Worm (Caenorhabditis elegans): ENCODE measurements around the gene F08D12.7.

Gene F08D12.7

ce11 chrII:2730647-2731046, 38.3 kb downstream of the F08D12.7 start:
- TF ChIP-seq dox-1 (GFP tag; IDR thresholded peaks at IDR 0.05), result no peak
- TF ChIP-seq lin-54 (GFP tag; optimal IDR thresholded peaks at IDR 0.05), result no peak
- TF ChIP-seq B0035.1 (tag; optimal IDR thresholded peaks at IDR 0.05), result no peak

ce11 chrII:2726774-2727173, 42.1 kb downstream of the F08D12.7 start:
- no peak for TF ChIP-seq hmg-1.2 (GFP tag; IDR thresholded peaks at IDR 0.05)
- TF ChIP-seq ceh-58 (GFP tag; IDR thresholded peaks at IDR 0.05), result no peak
- TF ChIP-seq Y95B8A.8 (GFP tag; IDR thresholded peaks at IDR 0.05), result no peak
- TF ChIP-seq lin-26 (GFP tag; IDR thresholded peaks at IDR 0.05), result no peak
- no peak for TF ChIP-seq ccch-3 (GFP tag; optimal IDR thresholded peaks at IDR 0.05)
- no peak for TF ChIP-seq ekl-4 (GFP tag; IDR thresholded peaks at IDR 0.05)
- no peak for TF ChIP-seq pha-4 (tag; optimal IDR thresholded peaks at IDR 0.05)
- no peak for TF ChIP-seq atf-7 (tag; optimal IDR thresholded peaks at IDR 0.05)
- no peak for TF ChIP-seq Y53F4B.3 (GFP tag; IDR thresholded peaks at IDR 0.05)
- TF ChIP-seq ztf-18 (tag; optimal IDR thresholded peaks at IDR 0.05), result no peak
- TF ChIP-seq zfh-2 (GFP tag; conservative IDR thresholded peaks at IDR 0.05), result no peak
- no peak for TF ChIP-seq madf-6 (GFP tag; IDR thresholded peaks at IDR 0.05)
- no peak for TF ChIP-seq F57C9.4 (tag; optimal IDR thresholded peaks at IDR 0.05)
- no peak for TF ChIP-seq T07F8.4 (tag; optimal IDR thresholded peaks at IDR 0.05)
- no peak for TF ChIP-seq B0035.1 (tag; optimal IDR thresholded peaks at IDR 0.05)

- TF ChIP-seq rec-8 (tag; optimal IDR thresholded peaks at IDR 0.05) (no peak), sea-2 (GFP tag; IDR thresholded peaks at IDR 0.05) (no peak), Y95B8A.8 (GFP tag; IDR thresholded peaks at IDR 0.05) (no peak), ZK185.1 (tag; optimal IDR thresholded peaks at IDR 0.05; ENCODE audit: poor library complexity, severe bottlenecking) (no peak), mel-28 (tag; optimal IDR thresholded peaks at IDR 0.05; ENCODE audit: borderline replicate concordance) (no peak), ceh-58 (GFP tag; IDR thresholded peaks at IDR 0.05) (no peak), tlf-1 (GFP tag; optimal IDR thresholded peaks at IDR 0.05) (no peak), tbp1 (GFP tag; optimal IDR thresholded peaks at IDR 0.05) (no peak), bed-1 (GFP tag; IDR thresholded peaks at IDR 0.05) (no peak), egl-18 (GFP tag; IDR thresholded peaks at IDR 0.05) (no peak), zim-3 (tag; optimal IDR thresholded peaks at IDR 0.05) (no peak), lin-40 (tag; optimal IDR thresholded peaks at IDR 0.05) (no peak), ets-4 (GFP tag; optimal IDR thresholded peaks at IDR 0.05) (no peak), hmg-1.2 (GFP tag; IDR thresholded peaks at IDR 0.05) (no peak), nhr-27 (tag; optimal IDR thresholded peaks at IDR 0.05) (no peak), nhr-120 (GFP tag; IDR thresholded peaks at IDR 0.05) (no peak), B0035.1 (tag; optimal IDR thresholded peaks at IDR 0.05) (no peak), sdz-38 (tag; optimal IDR thresholded peaks at IDR 0.05) (no peak), nfya-2 (GFP tag; IDR thresholded peaks at IDR 0.05) (no peak)
These were observed 43.4 kb downstream of the F08D12.7 start, which contains the start of the genes T05A8.11 and nep-2 for ce11 chrII:2725561-2725960. T05A8.11 (minus strand) TSS chrII:2725661. nep-2 (minus strand) TSS chrII:2725752.

ce11 chrII:2721992-2722391, 46.9 kb downstream of the F08D12.7 start:
- TF ChIP-seq ztf-6 (GFP tag; IDR thresholded peaks at IDR 0.05), result no peak
- TF ChIP-seq tbp1 (GFP tag; optimal IDR thresholded peaks at IDR 0.05), result peak; percentile 63
- TF ChIP-seq rpc-1 (optimal IDR thresholded peaks at IDR 0.05), result no peak
- peak; percentile 32 for TF ChIP-seq rpc-1 (tag; optimal IDR thresholded peaks at IDR 0.05)
- TF ChIP-seq K11D2.4 (GFP tag; IDR thresholded peaks at IDR 0.05), result no peak
- TF ChIP-seq hmg-20 (GFP tag; IDR thresholded peaks at IDR 0.05), result no peak
- TF ChIP-seq snpc-4 (GFP tag; optimal IDR thresholded peaks at IDR 0.05), result no peak
- TF ChIP-seq snpc-4 (tag; optimal IDR thresholded peaks at IDR 0.05), result no peak
- no peak for TF ChIP-seq ztf-18 (tag; optimal IDR thresholded peaks at IDR 0.05)
- peak; percentile 52 for TF ChIP-seq zfh-2 (GFP tag; conservative IDR thresholded peaks at IDR 0.05)
- TF ChIP-seq ZK185.1 (tag; optimal IDR thresholded peaks at IDR 0.05; ENCODE audit: poor library complexity, severe bottlenecking), result no peak
- no peak for TF ChIP-seq nfya-1 (tag; optimal IDR thresholded peaks at IDR 0.05; ENCODE audit: borderline replicate concordance, insufficient read depth)

Measured in whole organism, young adult.